Worm (Caenorhabditis elegans): Measurements from ENCODE around the gene sym-3.
A peak's percentile ranks its signal among the peaks of the same experiment; 100 is the strongest.

The sym-3 gene

ce11 chrX:5794432-5794831, 20.9 kb downstream of the sym-3 start:
- no peak for TF ChIP-seq hlh-26 (GFP tag; conservative IDR thresholded peaks at IDR 0.05)
- TF ChIP-seq atf-7 (tag; optimal IDR thresholded peaks at IDR 0.05) = no peak
- no peak for TF ChIP-seq ceh-27 (GFP tag; optimal IDR thresholded peaks at IDR 0.05)
- TF ChIP-seq nhr-80 (tag; optimal IDR thresholded peaks at IDR 0.05) = no peak
- TF ChIP-seq F33H1.4 (GFP tag; IDR thresholded peaks at IDR 0.05) = no peak
- TF ChIP-seq ztf-6 (GFP tag; IDR thresholded peaks at IDR 0.05) = no peak
- TF ChIP-seq C06A6.2 (GFP tag; conservative IDR thresholded peaks at IDR 0.05) = no peak

- TF ChIP-seq bed-1 (GFP tag; IDR thresholded peaks at IDR 0.05) (no peak), unc-62 (GFP tag; optimal IDR thresholded peaks at IDR 0.05) (no peak), egrh-3 (GFP tag; IDR thresholded peaks at IDR 0.05) (no peak), attf-6 (GFP tag; IDR thresholded peaks at IDR 0.05) (no peak), nhr-90 (tag; optimal IDR thresholded peaks at IDR 0.05) (no peak), cebp-2 (GFP tag; IDR thresholded peaks at IDR 0.05) (no peak), F57C9.4 (tag; optimal IDR thresholded peaks at IDR 0.05) (no peak), snpc-4 (GFP tag; optimal IDR thresholded peaks at IDR 0.05) (no peak), snpc-4 (tag; optimal IDR thresholded peaks at IDR 0.05) (no peak), C17E4.6 (GFP tag; IDR thresholded peaks at IDR 0.05) (no peak)
Measured at ce11 chrX:5798690-5799089, 25.1 kb downstream of the sym-3 start, which contains the start of gene F46G11.4. Gene F46G11.4, minus strand, starts transcription at chrX:5798790.

DNA sequence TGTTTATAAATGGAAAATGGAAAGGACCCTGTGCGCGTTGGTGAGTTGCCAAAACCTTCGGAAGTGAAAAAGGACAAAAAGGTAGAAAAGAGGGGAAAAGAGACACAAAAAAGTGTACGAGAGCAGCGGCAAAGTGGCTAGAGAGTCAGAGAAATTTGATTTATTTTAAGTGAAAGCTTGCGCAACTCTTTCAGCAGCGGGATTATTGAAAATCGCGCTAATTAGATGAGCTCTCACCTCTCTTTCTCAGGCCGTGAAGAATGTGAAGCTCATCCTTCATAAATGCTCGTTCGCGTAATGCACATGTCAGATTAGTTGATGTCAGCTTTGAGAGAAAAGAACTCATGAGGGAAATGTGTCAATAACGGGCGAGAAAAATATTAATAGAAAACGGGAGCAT, 25.7 kb downstream of the sym-3 start:
- TF ChIP-seq ekl-4 (GFP tag; IDR thresholded peaks at IDR 0.05) (no peak), B0019.2 (GFP tag; conservative IDR thresholded peaks at IDR 0.05) (no peak), B0035.1 (tag; optimal IDR thresholded peaks at IDR 0.05) (no peak), F23B12.7 (tag; optimal IDR thresholded peaks at IDR 0.05; ENCODE audit: insufficient read depth) (no peak), nhr-179 (tag; optimal IDR thresholded peaks at IDR 0.05) (no peak), snpc-4 (GFP tag; optimal IDR thresholded peaks at IDR 0.05) (no peak), snpc-4 (tag; optimal IDR thresholded peaks at IDR 0.05) (no peak), ceh-100 (GFP tag; IDR thresholded peaks at IDR 0.05) (no peak), F52B5.7 (tag; optimal IDR thresholded peaks at IDR 0.05) (no peak), F57A8.1 (GFP tag; optimal IDR thresholded peaks at IDR 0.05) (no peak), F49E8.2 (tag; optimal IDR thresholded peaks at IDR 0.05; ENCODE audit: insufficient read depth) (no peak), Y95B8A.8 (GFP tag; IDR thresholded peaks at IDR 0.05) (no peak), ZK185.1 (tag; optimal IDR thresholded peaks at IDR 0.05; ENCODE audit: poor library complexity, severe bottlenecking) (no peak), snpc-1.3 (tag; optimal IDR thresholded peaks at IDR 0.05; ENCODE audit: insufficient read depth) (no peak), ceh-40 (GFP tag; IDR thresholded peaks at IDR 0.05) (no peak), C06A6.2 (GFP tag; conservative IDR thresholded peaks at IDR 0.05) (no peak), ztf-18 (tag; optimal IDR thresholded peaks at IDR 0.05) (no peak)

- TF ChIP-seq snpc-1.3 (tag; optimal IDR thresholded peaks at IDR 0.05; ENCODE audit: insufficient read depth) = peak; percentile 83
- TF ChIP-seq pha-4 (tag; optimal IDR thresholded peaks at IDR 0.05) = no peak
- TF ChIP-seq T26A5.8 (tag; optimal IDR thresholded peaks at IDR 0.05) = peak; percentile 92
- peak; percentile 62; the same call in 1 of the 2 replicates for TF ChIP-seq ekl-4 (GFP tag; IDR thresholded peaks at IDR 0.05)
- TF ChIP-seq attf-5 (GFP tag; optimal IDR thresholded peaks at IDR 0.05) = peak; percentile 69
- TF ChIP-seq C06A6.2 (GFP tag; conservative IDR thresholded peaks at IDR 0.05) = peak; percentile 61; the same call in 1 of the 2 replicates
- TF ChIP-seq B0019.2 (GFP tag; conservative IDR thresholded peaks at IDR 0.05) = no peak
- no peak for TF ChIP-seq xnd-1 (tag; optimal IDR thresholded peaks at IDR 0.05)
- TF ChIP-seq madf-10 (tag; optimal IDR thresholded peaks at IDR 0.05) = peak; percentile 84
- TF ChIP-seq ceh-91 (GFP tag; IDR thresholded peaks at IDR 0.05) = 0 out of 2 replicates have a peak, but pooled peaks have one; percentile 29
- TF ChIP-seq efl-1 (GFP tag; optimal IDR thresholded peaks at IDR 0.05) = peak; percentile 21
- peak; percentile 91 for TF ChIP-seq somi-1 (GFP tag; optimal IDR thresholded peaks at IDR 0.05)
- TF ChIP-seq egrh-3 (GFP tag; IDR thresholded peaks at IDR 0.05) = peak; percentile 57
- TF ChIP-seq zfh-2 (GFP tag; conservative IDR thresholded peaks at IDR 0.05) = no peak
- TF ChIP-seq sdz-38 (tag; optimal IDR thresholded peaks at IDR 0.05) = no peak
- peak; percentile 62 for TF ChIP-seq F22D6.2 (tag; optimal IDR thresholded peaks at IDR 0.05)
- 0 out of 2 replicates have a peak, but pooled peaks have one; percentile 59 for TF ChIP-seq hsf-1 (GFP tag; IDR thresholded peaks at IDR 0.05)
- TF ChIP-seq fkh-3 (tag; optimal IDR thresholded peaks at IDR 0.05) = peak; percentile 58
- TF ChIP-seq gei-17 (GFP tag; optimal IDR thresholded peaks at IDR 0.05) = peak; percentile 85
Measured at ce11 chrX:5801156-5801592, 27.6 kb downstream of the sym-3 start.
